Worm (Caenorhabditis elegans): Measurements from ENCODE around the gene M03E7.3.

The M03E7.3 gene

ce11 chrV:5587042-5587441, 27.8 kb upstream of the M03E7.3 start:
- TF ChIP-seq unc-62 (GFP tag; optimal IDR thresholded peaks at IDR 0.05) (no peak), chd-7 (tag; optimal IDR thresholded peaks at IDR 0.05) (no peak), nfyb-1 (GFP tag; IDR thresholded peaks at IDR 0.05) (peak; percentile 71), attf-3 (GFP tag; conservative IDR thresholded peaks at IDR 0.05) (no peak), dox-1 (GFP tag; IDR thresholded peaks at IDR 0.05) (0 out of 2 replicates have a peak, but pooled peaks have one; percentile 24), tbp1 (GFP tag; optimal IDR thresholded peaks at IDR 0.05) (peak; percentile 53), ztf-26 (tag; optimal IDR thresholded peaks at IDR 0.05) (peak; percentile 75), ZK185.1 (tag; optimal IDR thresholded peaks at IDR 0.05; ENCODE audit: poor library complexity, severe bottlenecking) (peak; percentile 14), egrh-3 (GFP tag; IDR thresholded peaks at IDR 0.05) (no peak), mcd-1 (GFP tag; IDR thresholded peaks at IDR 0.05) (no peak; the same call in 1 of the 2 replicates), zfh-2 (GFP tag; conservative IDR thresholded peaks at IDR 0.05) (0 out of 2 replicates have a peak, but pooled peaks have one; percentile 9), cebp-1 (GFP tag; IDR thresholded peaks at IDR 0.05) (peak; percentile 71; the same call in 1 of the 2 replicates), cebp-1 (tag; optimal IDR thresholded peaks at IDR 0.05) (peak; percentile 95), ama-1 (optimal IDR thresholded peaks at IDR 0.05) (no peak), ama-1 (GFP tag; optimal IDR thresholded peaks at IDR 0.05) (no peak), F10E7.11 (tag; optimal IDR thresholded peaks at IDR 0.05) (no peak), rec-8 (tag; optimal IDR thresholded peaks at IDR 0.05) (no peak), snpc-4 (GFP tag; optimal IDR thresholded peaks at IDR 0.05) (peak; percentile 81), snpc-4 (tag; optimal IDR thresholded peaks at IDR 0.05) (peak; percentile 86 to 98 (median 96)), C06A6.2 (GFP tag; conservative IDR thresholded peaks at IDR 0.05) (peak; percentile 67), ceh-40 (GFP tag; IDR thresholded peaks at IDR 0.05) (no peak), atf-7 (tag; optimal IDR thresholded peaks at IDR 0.05) (peak; percentile 7), gei-17 (GFP tag; optimal IDR thresholded peaks at IDR 0.05) (peak; percentile 54), B0261.1 (tag; optimal IDR thresholded peaks at IDR 0.05) (peak; percentile 46), lir-1 (GFP tag; conservative IDR thresholded peaks at IDR 0.05) (no peak), lin-40 (tag; optimal IDR thresholded peaks at IDR 0.05) (peak; percentile 62)

ce11 chrV:5587955-5588354, 26.9 kb upstream of the M03E7.3 start:
- TF ChIP-seq B0336.3 (GFP tag; IDR thresholded peaks at IDR 0.05) (no peak), F33H1.4 (GFP tag; IDR thresholded peaks at IDR 0.05) (peak; percentile 30; the same call in 1 of the 2 replicates), fkh-3 (tag; optimal IDR thresholded peaks at IDR 0.05) (no peak), ccch-3 (GFP tag; optimal IDR thresholded peaks at IDR 0.05) (no peak), pha-4 (tag; optimal IDR thresholded peaks at IDR 0.05) (no peak), snpc-1.1 (tag; optimal IDR thresholded peaks at IDR 0.05; ENCODE audit: insufficient read depth) (peak; percentile 87), dox-1 (GFP tag; IDR thresholded peaks at IDR 0.05) (no peak), lsl-1 (GFP tag; optimal IDR thresholded peaks at IDR 0.05) (peak; percentile 38), mxl-1 (tag; optimal IDR thresholded peaks at IDR 0.05) (no peak), mes-4 (tag; optimal IDR thresholded peaks at IDR 0.05) (no peak), K11D2.4 (GFP tag; IDR thresholded peaks at IDR 0.05) (no peak), aptf-3 (GFP tag; IDR thresholded peaks at IDR 0.05) (0 out of 2 replicates have a peak, but pooled peaks have one; percentile 50), egl-44 (GFP tag; IDR thresholded peaks at IDR 0.05) (peak; percentile 72; the same call in 1 of the 2 replicates), B0261.1 (tag; optimal IDR thresholded peaks at IDR 0.05) (peak; percentile 50), lin-35 (GFP tag; optimal IDR thresholded peaks at IDR 0.05) (no peak), nfya-1 (tag; optimal IDR thresholded peaks at IDR 0.05; ENCODE audit: borderline replicate concordance, insufficient read depth) (no peak), hlh-12 (tag; optimal IDR thresholded peaks at IDR 0.05) (no peak), F57A8.1 (GFP tag; optimal IDR thresholded peaks at IDR 0.05) (no peak), snpc-4 (GFP tag; optimal IDR thresholded peaks at IDR 0.05) (peak; percentile 66), snpc-4 (tag; optimal IDR thresholded peaks at IDR 0.05) (peak; percentile 83 to 92 (median 86)), nhr-27 (tag; optimal IDR thresholded peaks at IDR 0.05) (no peak), T26A5.8 (tag; optimal IDR thresholded peaks at IDR 0.05) (no peak), akir-1 (GFP tag; optimal IDR thresholded peaks at IDR 0.05) (no peak), tbp1 (GFP tag; optimal IDR thresholded peaks at IDR 0.05) (peak; percentile 81), ceh-91 (GFP tag; IDR thresholded peaks at IDR 0.05) (no peak), ets-4 (GFP tag; optimal IDR thresholded peaks at IDR 0.05) (no peak), bed-2 (GFP tag; IDR thresholded peaks at IDR 0.05) (0 out of 2 replicates have a peak, but pooled peaks have one; percentile 25)

Data from whole organism, young adult.